Worm (Caenorhabditis elegans) whole organism, L4 larva: ENCODE measurements around the gene F10E7.1.

Source experiments
- jun-1 ChIP-seq: fragments of 150-350 bp; optimal IDR thresholded peaks from 2 replicates; lab custom pipeline; 2014; ENCODE audit warnings: missing biosample characterization, missing genetic modification reagents, missing genetic modification characterization
- mxl-3 ChIP-seq: fragments of 200-800 bp; sonication (Bioruptor generic); optimal IDR thresholded peaks from 2 replicates; lab custom pipeline; 2018; ENCODE audit warnings: mild to moderate bottlenecking, missing genetic modification characterization, missing compliant biosample characterization
- nhr-237 ChIP-seq: sonication (generic microtip); optimal IDR thresholded peaks from 2 replicates; lab custom pipeline; 2017; ENCODE audit warnings: missing biosample characterization, missing genetic modification characterization
- nhr-76 ChIP-seq: fragments of 150-350 bp; optimal IDR thresholded peaks from 2 replicates; lab custom pipeline; 2014; ENCODE audit warnings: missing biosample characterization, missing genetic modification characterization
- tra-1 ChIP-seq: fragments of 200-800 bp; sonication (Bioruptor generic); IDR thresholded peaks from 2 replicates; pipeline ENCODE4 v1.3.6; 2022; ENCODE audit warnings: missing genetic modification reagents, missing genetic modification characterization, missing compliant biosample characterization

ce11 chrII:7103111-7103510, 23.4 kb upstream of the F10E7.1 start:
- TF ChIP-seq mxl-3 (GFP tag; lab: Kevin White, UChicago) (no peak), tra-1 (GFP tag; lab: Robert Waterston, UW) (no peak), nhr-237 (no peak), jun-1 (no peak), nhr-76 (tag; lab: Kevin White, UChicago) (no peak)
